Fruit fly (Drosophila melanogaster) whole organism, embryonic: ENCODE results near the gene Muc26B.

Experiments used
- Bgb ChIP-seq: fragments of 200-800 bp; sonication (Bioruptor generic); IDR thresholded peaks from 2 replicates; pipeline ENCODE4 v1.3.6; 2022; ENCODE audit warnings: missing biosample characterization, missing genetic modification characterization; ENCODE audit not compliant: partially characterized antibody
- Blimp-1 ChIP-seq: fragments of 200-800 bp; sonication (Bioruptor generic); optimal IDR thresholded peaks from 3 replicates; lab custom pipeline; 2018; ENCODE audit warnings: missing biosample characterization, missing genetic modification characterization, mild to moderate bottlenecking, moderate library complexity, missing genetic modification reagents
- CG10431 ChIP-seq: fragments of 200-800 bp; sonication (Bioruptor generic); optimal IDR thresholded peaks from 3 replicates; lab custom pipeline; 2018; ENCODE audit warnings: missing biosample characterization, mild to moderate bottlenecking, missing genetic modification characterization
- CG11695 ChIP-seq: fragments of 200-800 bp; sonication (Bioruptor generic); IDR thresholded peaks from 3 replicates; pipeline ENCODE4 v1.3.6; 2022; ENCODE audit warnings: missing biosample characterization, missing genetic modification characterization
- CG17385 ChIP-seq: fragments of 200-800 bp; sonication (Bioruptor generic); optimal IDR thresholded peaks from 3 replicates; lab custom pipeline; 2018; ENCODE audit warnings: missing biosample characterization, mild to moderate bottlenecking, missing genetic modification characterization
- Camta ChIP-seq: fragments of 200-800 bp; sonication (Bioruptor generic); optimal IDR thresholded peaks from 2 replicates; lab custom pipeline; 2016; ENCODE audit warnings: missing biosample characterization, missing genetic modification characterization
- HHEX ChIP-seq: fragments of 200-800 bp; sonication (Bioruptor generic); optimal IDR thresholded peaks from 3 replicates; lab custom pipeline; 2017; ENCODE audit warnings: missing biosample characterization, mild to moderate bottlenecking, missing genetic modification characterization, missing genetic modification reagents
- hth ChIP-seq: fragments of >200 bp; optimal IDR thresholded peaks from 2 replicates; lab custom pipeline; 2017; ENCODE audit warnings: inconsistent platforms
- ind ChIP-seq: fragments of 200-800 bp; sonication (Bioruptor generic); optimal IDR thresholded peaks from 3 replicates; lab custom pipeline; 2016; ENCODE audit warnings: missing biosample characterization, missing genetic modification characterization
- scrt ChIP-seq: fragments of 200-800 bp; sonication (Bioruptor generic); optimal IDR thresholded peaks from 2 replicates; lab custom pipeline; 2018; ENCODE audit warnings: missing biosample characterization, mild to moderate bottlenecking, missing genetic modification characterization, moderate library complexity
- usp ChIP-seq: fragments of >200 bp; optimal IDR thresholded peaks from 2 replicates; lab custom pipeline; 2017; ENCODE audit warnings: missing biosample characterization, missing genetic modification characterization

dm6 chr2L:6199544-6199943 lies 47.8 kb downstream of the Muc26B start:
- TF ChIP-seq Blimp-1 (GFP tag; lab: Kevin White, UChicago): no peak
- no peak for TF ChIP-seq HHEX
- no peak for TF ChIP-seq hth (lab: Kevin White, UChicago)
- no peak for TF ChIP-seq CG17385 (GFP tag; lab: Kevin White, UChicago)
- no peak for TF ChIP-seq scrt (GFP tag; lab: Kevin White, UChicago)
- no peak for TF ChIP-seq CG11695 (GFP tag; lab: Robert Waterston, UW)
- no peak for TF ChIP-seq Bgb (GFP tag; lab: Robert Waterston, UW)
- TF ChIP-seq CG10431 (GFP tag; lab: Kevin White, UChicago): no peak
- no peak for TF ChIP-seq usp
- no peak for TF ChIP-seq ind (GFP tag; lab: Kevin White, UChicago)
- TF ChIP-seq Camta (GFP tag; lab: Kevin White, UChicago): no peak
